Worm (Caenorhabditis elegans): ENCODE results near the gene lnp-1.

Gene lnp-1

ce11 chrX:4586617-4587016 lies 1.9 kb upstream of the lnp-1 start, which contains the start of gene C05E11.2:
TSS of gene C05E11.2 (plus strand) at chrX:4586917.
- TF ChIP-seq zip-4 (GFP tag; optimal IDR thresholded peaks at IDR 0.05), result no peak
- TF ChIP-seq aly-2 (tag; optimal IDR thresholded peaks at IDR 0.05), result no peak
- TF ChIP-seq F16B12.6 (tag; optimal IDR thresholded peaks at IDR 0.05), result no peak
- TF ChIP-seq nhr-12 (tag; optimal IDR thresholded peaks at IDR 0.05), result no peak
- no peak for TF ChIP-seq fos-1 (tag; optimal IDR thresholded peaks at IDR 0.05)
- no peak for TF ChIP-seq nhr-71 (tag; optimal IDR thresholded peaks at IDR 0.05)
- no peak for TF ChIP-seq alr-1 (tag; optimal IDR thresholded peaks at IDR 0.05; ENCODE audit: borderline replicate concordance)
- TF ChIP-seq pag-3 (tag; optimal IDR thresholded peaks at IDR 0.05; ENCODE audit: borderline replicate concordance, insufficient read depth), result no peak
- no peak for TF ChIP-seq ets-5 (GFP tag; IDR thresholded peaks at IDR 0.05)
- no peak for TF ChIP-seq lin-35 (GFP tag; optimal IDR thresholded peaks at IDR 0.05)
- no peak for TF ChIP-seq snpc-4 (tag; optimal IDR thresholded peaks at IDR 0.05)
- TF ChIP-seq hpl-2 (GFP tag; optimal IDR thresholded peaks at IDR 0.05), result no peak

- TF ChIP-seq ces-1 (GFP tag; optimal IDR thresholded peaks at IDR 0.05), result no peak
- peak; percentile 41 for TF ChIP-seq tbx-2 (tag; optimal IDR thresholded peaks at IDR 0.05)
- peak; percentile 63 for TF ChIP-seq blmp-1 (tag; optimal IDR thresholded peaks at IDR 0.05)
- peak; percentile 46 to 69 for TF ChIP-seq lsy-2 (tag; optimal IDR thresholded peaks at IDR 0.05)
- peak; percentile 44 for TF ChIP-seq irx-1 (tag; optimal IDR thresholded peaks at IDR 0.05)
- TF ChIP-seq nhr-90 (tag; optimal IDR thresholded peaks at IDR 0.05; ENCODE audit: poor library complexity), result peak; percentile 4
- TF ChIP-seq xbp-1 (tag; optimal IDR thresholded peaks at IDR 0.05), result peak; percentile 66
- peak; percentile 50 for TF ChIP-seq C16A3.4 (tag; optimal IDR thresholded peaks at IDR 0.05)
- TF ChIP-seq hlh-17 (GFP tag; optimal IDR thresholded peaks at IDR 0.05; ENCODE audit: borderline replicate concordance), result no peak
- TF ChIP-seq ceh-82 (tag; optimal IDR thresholded peaks at IDR 0.05), result peak in 1 of 3 experiments; percentile 8
- no peak for TF ChIP-seq C04F5.9 (tag; optimal IDR thresholded peaks at IDR 0.05)
- peak; percentile 10 to 60 for TF ChIP-seq lin-35 (GFP tag; optimal IDR thresholded peaks at IDR 0.05)
- TF ChIP-seq snpc-4 (tag; optimal IDR thresholded peaks at IDR 0.05), result peak; percentile 2
- TF ChIP-seq elt-3 (tag; optimal IDR thresholded peaks at IDR 0.05), result peak in 1 of 6 experiments; percentile 7
- TF ChIP-seq lin-13 (GFP tag; optimal IDR thresholded peaks at IDR 0.05), result peak; percentile 45
- peak; percentile 38 to 61 (median 55) for TF ChIP-seq dpl-1 (GFP tag; optimal IDR thresholded peaks at IDR 0.05)
- no peak; the same call in 1 of the 2 replicates for TF ChIP-seq nhr-19 (GFP tag; conservative IDR thresholded peaks at IDR 0.05)
- TF ChIP-seq sox-4 (tag; optimal IDR thresholded peaks at IDR 0.05), result no peak
- peak; percentile 80 for TF ChIP-seq mep-1 (tag; optimal IDR thresholded peaks at IDR 0.05)
- peak; percentile 88 for TF ChIP-seq lin-14 (GFP tag; optimal IDR thresholded peaks at IDR 0.05)
- peak; percentile 53 for TF ChIP-seq swsn-7 (tag; optimal IDR thresholded peaks at IDR 0.05)
- TF ChIP-seq nhr-71 (tag; optimal IDR thresholded peaks at IDR 0.05), result peak; percentile 60
- TF ChIP-seq snu-23 (GFP tag; optimal IDR thresholded peaks at IDR 0.05), result peak; percentile 73
- peak; percentile 53 for TF ChIP-seq nhr-20 (tag; optimal IDR thresholded peaks at IDR 0.05)
- TF ChIP-seq efl-3 (GFP tag; optimal IDR thresholded peaks at IDR 0.05), result no peak
- TF ChIP-seq mdl-1 (tag; optimal IDR thresholded peaks at IDR 0.05), result peak in 1 of 2 experiments; percentile 14
- peak; percentile 45 for TF ChIP-seq rnt-1 (tag; optimal IDR thresholded peaks at IDR 0.05)
- peak; percentile 54 for TF ChIP-seq nhr-47 (tag; optimal IDR thresholded peaks at IDR 0.05)
- peak; percentile 5 for TF ChIP-seq lin-39 (tag; optimal IDR thresholded peaks at IDR 0.05)
- no peak for TF ChIP-seq nhr-28 (tag; optimal IDR thresholded peaks at IDR 0.05)
- peak; percentile 35 to 45 for TF ChIP-seq efl-1 (optimal IDR thresholded peaks at IDR 0.05)
- peak; percentile 26 to 92 for TF ChIP-seq efl-1 (GFP tag; optimal IDR thresholded peaks at IDR 0.05 in 1 of 2)
- peak; percentile 21 for TF ChIP-seq jun-1 (tag; optimal IDR thresholded peaks at IDR 0.05)
These were observed 628 bp upstream of the lnp-1 start for ce11 chrX:4587934-4588333.
